Worm (Caenorhabditis elegans) whole organism, L3 larva: ENCODE data around the gene srz-96.

Experiments
- R02D3.7 ChIP-seq: fragments of 150-350 bp; optimal IDR thresholded peaks from 2 replicates; lab custom pipeline; 2014; ENCODE audit warnings: missing biosample characterization, missing genetic modification characterization
- ZK546.5 ChIP-seq: sonication (generic microtip); optimal IDR thresholded peaks from 2 replicates; lab custom pipeline; 2017; ENCODE audit warnings: missing biosample characterization, missing genetic modification characterization
- aly-2 ChIP-seq: fragments of 150-350 bp; optimal IDR thresholded peaks from 2 replicates; lab custom pipeline; 2014; ENCODE audit warnings: missing biosample characterization, missing genetic modification characterization
- ama-1 ChIP-seq: fragments of 150-350 bp; optimal IDR thresholded peaks from 2 replicates; lab custom pipeline; 2018
- ceh-16 ChIP-seq: sonication (generic microtip); optimal IDR thresholded peaks from 2 replicates; lab custom pipeline; 2017; ENCODE audit warnings: missing biosample characterization, missing genetic modification characterization
- ceh-82 ChIP-seq: fragments of 150-350 bp; optimal IDR thresholded peaks from 2 replicates; lab custom pipeline; 2014; ENCODE audit warnings: missing biosample characterization, missing genetic modification characterization
- elt-1 ChIP-seq: fragments of 150-350 bp; optimal IDR thresholded peaks from 2 replicates; lab custom pipeline; 2014; ENCODE audit warnings: missing biosample characterization, missing genetic modification characterization
- elt-2 ChIP-seq: sonication (generic microtip); optimal IDR thresholded peaks from 2 replicates; lab custom pipeline; 2016; ENCODE audit warnings: missing genetic modification reagents, mild to moderate bottlenecking, missing genetic modification characterization, missing compliant biosample characterization
- elt-3 ChIP-seq, 3 experiments: fragments of 150-350 bp in 1 of 3; sonication (generic microtip) in 2 of 3; optimal IDR thresholded peaks; 2 replicates in 2 of 3; 4 replicates in 1 of 3; lab custom pipeline; 2014 to 2017; ENCODE audit warnings: missing biosample characterization in 3 of 3, missing genetic modification characterization in 3 of 3
- fos-1 ChIP-seq: fragments of 150-350 bp; optimal IDR thresholded peaks from 2 replicates; lab custom pipeline; 2014; ENCODE audit warnings: missing biosample characterization, missing genetic modification characterization
- hmg-11 ChIP-seq: sonication (generic microtip); optimal IDR thresholded peaks from 2 replicates; lab custom pipeline; 2016; ENCODE audit warnings: missing genetic modification characterization, missing compliant biosample characterization
- nhr-11 ChIP-seq: fragments of 150-350 bp; optimal IDR thresholded peaks from 2 replicates; lab custom pipeline; 2014; ENCODE audit warnings: missing biosample characterization, missing genetic modification characterization
- nhr-12 ChIP-seq: fragments of 150-350 bp; optimal IDR thresholded peaks from 2 replicates; lab custom pipeline; 2014; ENCODE audit warnings: missing biosample characterization, missing genetic modification characterization
- nhr-23 ChIP-seq: fragments of 150-350 bp; optimal IDR thresholded peaks from 2 replicates; lab custom pipeline; 2014; ENCODE audit warnings: missing biosample characterization, missing genetic modification reagents, missing genetic modification characterization
- nhr-237 ChIP-seq: fragments of 150-350 bp; optimal IDR thresholded peaks from 2 replicates; lab custom pipeline; 2014; ENCODE audit warnings: missing biosample characterization, missing genetic modification characterization
- nhr-25 ChIP-seq: sonication (generic microtip); optimal IDR thresholded peaks from 2 replicates; lab custom pipeline; 2017; ENCODE audit warnings: missing biosample characterization, missing genetic modification characterization
- nhr-28 ChIP-seq: fragments of 150-350 bp; optimal IDR thresholded peaks from 2 replicates; lab custom pipeline; 2014; ENCODE audit warnings: missing biosample characterization, missing genetic modification characterization
- nhr-43 ChIP-seq: sonication (generic microtip); optimal IDR thresholded peaks from 2 replicates; lab custom pipeline; 2016; ENCODE audit warnings: mild to moderate bottlenecking, missing genetic modification characterization, missing compliant biosample characterization; ENCODE audit not compliant: poor library complexity, severe bottlenecking
- nhr-67 ChIP-seq: fragments of 150-350 bp; optimal IDR thresholded peaks from 2 replicates; lab custom pipeline; 2014; ENCODE audit warnings: missing biosample characterization, missing genetic modification characterization
- nhr-76 ChIP-seq: fragments of 150-350 bp; sonication (generic microtip); optimal IDR thresholded peaks from 5 replicates; lab custom pipeline; 2014; ENCODE audit warnings: missing biosample characterization, missing genetic modification characterization
- nhr-77 ChIP-seq: fragments of 150-350 bp; optimal IDR thresholded peaks from 2 replicates; lab custom pipeline; 2014; ENCODE audit warnings: missing biosample characterization, missing genetic modification characterization
- pha-4 ChIP-seq: fragments of 150-350 bp; optimal IDR thresholded peaks from 2 replicates; lab custom pipeline; 2014; ENCODE audit warnings: missing biosample characterization, missing genetic modification reagents, missing genetic modification characterization
- pqm-1 ChIP-seq: fragments of 150-350 bp; optimal IDR thresholded peaks from 2 replicates; lab custom pipeline; 2017; ENCODE audit warnings: missing biosample characterization, missing genetic modification characterization, inconsistent platforms
- snpc-4 ChIP-seq: fragments of 150-350 bp; optimal IDR thresholded peaks from 2 replicates; lab custom pipeline; 2014; ENCODE audit warnings: missing biosample characterization, missing genetic modification characterization
- unc-39 ChIP-seq: sonication (generic microtip); optimal IDR thresholded peaks from 4 replicates; lab custom pipeline; 2017; ENCODE audit warnings: missing biosample characterization, missing genetic modification characterization
- unc-62 ChIP-seq: fragments of 150-350 bp; sonication (generic microtip); optimal IDR thresholded peaks from 4 replicates; lab custom pipeline; 2014; ENCODE audit warnings: missing biosample characterization, missing genetic modification reagents, missing genetic modification characterization
- ztf-11 ChIP-seq: fragments of 150-350 bp; optimal IDR thresholded peaks from 2 replicates; lab custom pipeline; 2014; ENCODE audit warnings: missing biosample characterization, missing genetic modification characterization
- ztf-4 ChIP-seq: fragments of 150-350 bp; optimal IDR thresholded peaks from 2 replicates; lab custom pipeline; 2014; ENCODE audit warnings: missing biosample characterization, missing genetic modification characterization

Gene srz-96

ce11 chrV:17225389-17225788, 26.4 kb downstream of the srz-96 start, which contains the start of gene scl-25:
scl-25 (plus strand) TSS chrV:17225689.
- TF ChIP-seq nhr-237 (tag; lab: Kevin White, UChicago) (no peak), nhr-77 (tag; lab: Kevin White, UChicago) (no peak), elt-3 (tag; optimal IDR thresholded peaks at IDR 0.05; lab: Kevin White, UChicago) (no peak), nhr-11 (no peak), pqm-1 (tag; lab: Kevin White, UChicago) (no peak), elt-2 (tag; lab: Kevin White, UChicago) (no peak), nhr-76 (tag; lab: Kevin White, UChicago) (no peak), ceh-82 (tag; lab: Kevin White, UChicago) (no peak)

- TF ChIP-seq elt-2 (tag; lab: Kevin White, UChicago) (no peak), nhr-43 (tag; lab: Kevin White, UChicago) (no peak), nhr-28 (tag; lab: Kevin White, UChicago) (no peak), nhr-23 (tag; lab: Kevin White, UChicago) (no peak), ama-1 (lab: Kevin White, UChicago) (no peak), unc-62 (no peak), elt-3 (tag; optimal IDR thresholded peaks at IDR 0.05; lab: Kevin White, UChicago) (no peak), nhr-12 (tag; lab: Kevin White, UChicago) (no peak), pha-4 (tag; lab: Kevin White, UChicago) (no peak), hmg-11 (tag; lab: Kevin White, UChicago) (no peak), ZK546.5 (tag; lab: Kevin White, UChicago) (no peak), unc-39 (tag; lab: Kevin White, UChicago) (no peak), ceh-16 (tag; lab: Kevin White, UChicago) (no peak), snpc-4 (no peak), fos-1 (no peak), aly-2 (tag; lab: Kevin White, UChicago) (no peak), nhr-25 (tag; lab: Kevin White, UChicago) (no peak)
- TF ChIP-seq, all 47 proteins: peak for 0
These were observed 27.1 kb downstream of the srz-96 start, which contains the start of gene srh-112 for ce11 chrV:17226119-17226518. srh-112 (minus strand) TSS chrV:17226219.

- TF ChIP-seq ZK546.5 (tag; lab: Kevin White, UChicago) (no peak), nhr-67 (tag; lab: Kevin White, UChicago) (no peak), R02D3.7 (tag; lab: Kevin White, UChicago) (no peak)
These were observed 33.4 kb downstream of the srz-96 start for ce11 chrV:17232403-17232802.

- TF ChIP-seq nhr-237 (tag; lab: Kevin White, UChicago) (no peak), elt-1 (tag; lab: Kevin White, UChicago) (peak; percentile 67), elt-3 (tag; optimal IDR thresholded peaks at IDR 0.05; lab: Kevin White, UChicago) (no peak)
These were observed 37.3 kb downstream of the srz-96 start, which contains the start of gene T19C9.10 for ce11 chrV:17236345-17236744. T19C9.10 (plus strand) TSS chrV:17236592.

DNA sequence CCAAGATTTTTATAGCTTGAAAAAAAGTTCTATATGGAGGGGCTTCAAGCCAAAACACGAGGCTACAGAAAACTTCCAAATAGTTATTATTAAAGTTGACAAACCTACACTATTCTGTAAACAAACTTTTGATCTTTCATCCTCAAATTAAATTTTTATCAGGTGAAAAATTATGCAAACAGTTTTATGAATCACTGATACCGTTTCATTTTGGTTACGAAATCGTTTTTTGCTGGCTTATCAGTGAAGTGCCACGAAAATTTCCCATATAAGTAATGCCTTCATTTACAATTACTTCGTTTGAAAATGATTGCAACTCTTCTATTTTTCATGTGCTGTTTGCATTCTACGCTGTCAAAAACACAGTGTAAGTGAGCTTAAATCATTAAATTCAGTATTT, 39.8 kb downstream of the srz-96 start, which contains the start of gene T19C9.8:
Gene T19C9.8, plus strand, starts transcription at position 299 of the 400 bp plus-strand sequence.
- TF ChIP-seq pqm-1 (tag; lab: Kevin White, UChicago) = peak; percentile 77
- TF ChIP-seq elt-2 (tag; lab: Kevin White, UChicago) = peak; percentile 94
- no peak for TF ChIP-seq ztf-4 (tag; lab: Kevin White, UChicago)

- TF ChIP-seq ceh-16 (tag; lab: Kevin White, UChicago) (no peak), nhr-25 (tag; lab: Kevin White, UChicago) (no peak), ceh-82 (tag; lab: Kevin White, UChicago) (no peak), ztf-11 (tag; lab: Kevin White, UChicago) (no peak), pha-4 (tag; lab: Kevin White, UChicago) (peak; percentile 21), pqm-1 (tag; lab: Kevin White, UChicago) (peak; percentile 22), elt-2 (tag; lab: Kevin White, UChicago) (peak; percentile 70)
- TF ChIP-seq, all 47 proteins: peak for 3
These were observed 41.7 kb downstream of the srz-96 start for ce11 chrV:17240579-17241277.
